Worm (Caenorhabditis elegans): ENCODE measurements around the gene nhr-47.

DNA sequence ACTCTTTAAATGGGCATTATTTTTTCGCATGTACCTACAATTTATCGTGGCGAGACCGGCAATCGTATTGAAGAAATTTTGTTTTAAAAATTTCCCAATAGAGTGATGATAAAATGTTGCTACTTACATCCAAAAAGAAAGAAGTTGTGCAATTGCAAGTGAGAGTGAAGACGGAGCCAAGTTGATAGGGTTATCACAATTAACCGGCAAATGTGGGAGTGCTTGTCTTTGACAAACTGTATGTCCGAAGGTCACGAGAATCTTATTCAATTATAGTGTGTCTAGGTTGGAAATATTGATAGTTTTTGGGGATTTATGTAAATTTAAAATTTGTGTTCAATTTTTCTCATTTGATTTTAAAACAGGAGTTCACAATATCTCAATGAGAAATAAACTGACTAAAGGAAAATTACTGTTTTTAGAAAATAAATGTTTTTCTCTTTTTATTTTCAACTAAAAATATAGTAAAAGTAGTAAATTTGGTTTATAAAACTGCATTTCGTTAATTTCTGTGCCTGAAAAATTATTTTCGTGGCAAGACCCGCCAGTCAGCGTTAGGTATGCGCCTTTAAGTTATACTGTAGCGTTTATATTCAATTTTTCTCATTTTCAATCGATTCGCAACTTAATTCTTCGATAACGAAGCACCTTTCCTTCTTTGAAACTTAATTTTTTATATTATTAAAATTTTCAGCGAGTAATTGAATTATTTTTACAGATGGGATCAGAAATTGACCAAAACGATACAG is 8.8 kb downstream of the nhr-47 start, which contains the start of the genes hpo-15 and mms-19:
- TF ChIP-seq nhr-21 (tag; optimal IDR thresholded peaks at IDR 0.05) (no peak), lin-13 (GFP tag; optimal IDR thresholded peaks at IDR 0.05) (no peak), fos-1 (tag; optimal IDR thresholded peaks at IDR 0.05) (peak; percentile 19), lsy-2 (tag; optimal IDR thresholded peaks at IDR 0.05) (no peak), ZK546.5 (tag; optimal IDR thresholded peaks at IDR 0.05) (no peak), ztf-11 (tag; optimal IDR thresholded peaks at IDR 0.05) (no peak), egl-27 (tag; optimal IDR thresholded peaks at IDR 0.05) (no peak), unc-62 (GFP tag; optimal IDR thresholded peaks at IDR 0.05) (no peak), F13H6.1 (tag; optimal IDR thresholded peaks at IDR 0.05) (no peak), nhr-11 (tag; optimal IDR thresholded peaks at IDR 0.05) (no peak), skn-1 (tag; optimal IDR thresholded peaks at IDR 0.05) (no peak)

Data from whole organism, L2 larva.